Fruit fly (Drosophila melanogaster): ENCODE data around the gene Hmu.

The Hmu gene

DNA sequence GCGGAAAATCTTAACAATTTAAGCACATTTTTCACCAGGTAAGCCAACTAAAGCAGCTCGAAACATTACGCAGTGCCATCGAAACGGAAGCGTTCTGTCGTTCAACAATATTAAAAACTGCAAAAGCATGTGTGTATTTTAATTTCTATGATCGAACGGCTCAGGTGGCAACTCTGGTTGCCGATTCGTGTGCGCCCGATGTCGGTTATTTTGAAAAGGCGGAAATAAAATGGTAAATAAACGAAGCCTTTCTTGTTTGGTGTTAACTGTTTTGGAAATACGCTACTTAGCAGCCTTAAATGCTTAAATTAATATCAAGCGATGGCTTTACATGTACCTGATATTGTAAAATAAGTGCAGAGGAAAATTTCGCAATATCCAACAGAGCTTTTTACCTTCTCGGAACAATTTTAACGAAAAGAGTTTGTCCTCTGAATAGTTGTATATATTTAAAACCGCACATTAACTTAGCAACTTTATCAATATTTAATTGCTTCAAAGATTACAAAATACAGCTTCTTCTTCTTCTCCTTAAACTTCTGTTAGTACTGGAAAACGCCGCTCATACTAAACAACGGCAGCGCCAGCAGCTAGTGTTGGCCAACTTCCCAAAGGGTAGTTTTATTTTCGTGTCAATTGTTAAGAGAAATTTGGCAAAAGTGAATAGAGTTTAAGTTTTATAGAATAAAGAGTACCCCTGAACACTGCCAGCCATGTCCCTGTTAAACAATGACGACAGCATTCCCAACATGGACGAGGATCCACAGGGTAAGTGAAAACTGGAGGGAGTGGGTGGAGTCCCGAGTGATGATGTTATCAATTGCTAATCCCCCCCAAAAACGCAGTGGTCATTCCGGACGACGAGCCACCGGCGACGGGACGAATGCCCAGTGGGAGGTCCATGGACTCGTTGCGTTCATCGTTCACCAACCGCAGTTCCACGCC, 15.2 kb upstream of the Hmu start, which contains the start of gene CG5934 (continued):
- TF ChIP-seq jigr1 (GFP tag; IDR thresholded peaks at IDR 0.05) = no peak
- no peak for TF ChIP-seq D19B (GFP tag; optimal IDR thresholded peaks at IDR 0.05)
- TF ChIP-seq CG7987 (GFP tag; optimal IDR thresholded peaks at IDR 0.05) = no peak
- TF ChIP-seq CG10565 (GFP tag; optimal IDR thresholded peaks at IDR 0.05) = no peak
- TF ChIP-seq croc (GFP tag; conservative IDR thresholded peaks at IDR 0.05) = no peak
- TF ChIP-seq fd64A (GFP tag; optimal IDR thresholded peaks at IDR 0.05) = no peak
- peak; percentile 68 for TF ChIP-seq CG9932 (GFP tag; IDR thresholded peaks at IDR 0.05)
- TF ChIP-seq CG9797 (GFP tag; optimal IDR thresholded peaks at IDR 0.05) = no peak
- no peak; the same call in 1 of the 2 replicates for TF ChIP-seq CG14014 (GFP tag; IDR thresholded peaks at IDR 0.05)
- TF ChIP-seq hkb (optimal IDR thresholded peaks at IDR 0.05) = no peak
- TF ChIP-seq hkb (GFP tag; IDR thresholded peaks at IDR 0.05) = no peak
- peak; percentile 29 for TF ChIP-seq Hsf (GFP tag; optimal IDR thresholded peaks at IDR 0.05)
- TF ChIP-seq CG32772 (GFP tag; IDR thresholded peaks at IDR 0.05) = no peak
- no peak for TF ChIP-seq CG12071 (GFP tag; optimal IDR thresholded peaks at IDR 0.05)
- TF ChIP-seq repo (GFP tag; optimal IDR thresholded peaks at IDR 0.05) = no peak
- peak; percentile 2 for TF ChIP-seq CG8388 (GFP tag; optimal IDR thresholded peaks at IDR 0.05)
- TF ChIP-seq CG8281 (tag; optimal IDR thresholded peaks at IDR 0.05) = no peak
- no peak for TF ChIP-seq CG10979 (tag; optimal IDR thresholded peaks at IDR 0.05)
- peak; percentile 8 for TF ChIP-seq CG1529 (GFP tag; optimal IDR thresholded peaks at IDR 0.05)
- TF ChIP-seq Bdp1 (GFP tag; optimal IDR thresholded peaks at IDR 0.05) = no peak
- no peak for TF ChIP-seq ftz-f1 (GFP tag; optimal IDR thresholded peaks at IDR 0.05)
- TF ChIP-seq CG6765 (GFP tag; optimal IDR thresholded peaks at IDR 0.05) = no peak
- peak; percentile 59 for TF ChIP-seq pzg (GFP tag; optimal IDR thresholded peaks at IDR 0.05)
- peak; percentile 26 for TF ChIP-seq nmo (GFP tag; optimal IDR thresholded peaks at IDR 0.05)
- TF ChIP-seq ab (GFP tag; optimal IDR thresholded peaks at IDR 0.05) = no peak
- TF ChIP-seq CoRest (tag; optimal IDR thresholded peaks at IDR 0.05) = peak; percentile 50
- peak; percentile 24 for TF ChIP-seq zen (tag; optimal IDR thresholded peaks at IDR 0.05)
- peak; percentile 72 for TF ChIP-seq Deaf1 (tag; optimal IDR thresholded peaks at IDR 0.05)
- TF ChIP-seq CrebB (tag; optimal IDR thresholded peaks at IDR 0.05) = no peak
- TF ChIP-seq so (GFP tag; IDR thresholded peaks at IDR 0.05) = 0 out of 3 replicates have a peak, but pooled peaks have one; percentile 27
- TF ChIP-seq Oli (tag; optimal IDR thresholded peaks at IDR 0.05) = no peak
- TF ChIP-seq CG1603 (tag; optimal IDR thresholded peaks at IDR 0.05) = peak; percentile 44
- no peak for TF ChIP-seq CG32532 (GFP tag; IDR thresholded peaks at IDR 0.05)
- TF ChIP-seq Elba2 (GFP tag; optimal IDR thresholded peaks at IDR 0.05) = no peak
- TF ChIP-seq MESR4 (GFP tag; optimal IDR thresholded peaks at IDR 0.05) = peak; percentile 70
- TF ChIP-seq HLHmδ (GFP tag; optimal IDR thresholded peaks at IDR 0.05) = no peak
- no peak for TF ChIP-seq PHDP (tag; optimal IDR thresholded peaks at IDR 0.05)
- TF ChIP-seq chm (GFP tag; IDR thresholded peaks at IDR 0.05) = no peak
- no peak for TF ChIP-seq Oaz (GFP tag; IDR thresholded peaks at IDR 0.05)
- peak; percentile 19 for TF ChIP-seq Bteb2 (GFP tag; optimal IDR thresholded peaks at IDR 0.05)
- TF ChIP-seq CG6813 (GFP tag; optimal IDR thresholded peaks at IDR 0.05) = no peak
- no peak for TF ChIP-seq Sry-β (GFP tag; optimal IDR thresholded peaks at IDR 0.05)
- TF ChIP-seq BEAF-32 (GFP tag; optimal IDR thresholded peaks at IDR 0.05) = peak; percentile 38
- peak; percentile 4 for TF ChIP-seq CG8924 (tag; optimal IDR thresholded peaks at IDR 0.05)
- no peak for TF ChIP-seq Adf1 (GFP tag; IDR thresholded peaks at IDR 0.05)
- TF ChIP-seq slbo (GFP tag; IDR thresholded peaks at IDR 0.05) = peak; percentile 75
- TF ChIP-seq chn (GFP tag; optimal IDR thresholded peaks at IDR 0.05) = no peak
- TF ChIP-seq CG12391 (tag; optimal IDR thresholded peaks at IDR 0.05) = no peak
- TF ChIP-seq ap (GFP tag; IDR thresholded peaks at IDR 0.05) = no peak

All from whole organism, embryonic.